Worm (Caenorhabditis elegans) whole organism, L1 larva: ENCODE measurements around the gene cee-1.
A peak's percentile ranks its signal among the peaks of the same experiment; 100 is the strongest.

Experiments
- C04F5.9 ChIP-seq: sonication (generic microtip); optimal IDR thresholded peaks from 2 replicates; lab custom pipeline; 2016; ENCODE audit warnings: missing genetic modification characterization, missing compliant biosample characterization
- C34B4.2 ChIP-seq: sonication (generic microtip); optimal IDR thresholded peaks from 2 replicates; lab custom pipeline; 2017; ENCODE audit warnings: mild to moderate bottlenecking, missing genetic modification characterization, missing compliant biosample characterization
- aha-1 ChIP-seq: fragments of 150-350 bp; optimal IDR thresholded peaks from 2 replicates; lab custom pipeline; 2014; ENCODE audit warnings: missing biosample characterization, missing genetic modification characterization
- aly-2 ChIP-seq: fragments of 150-350 bp; optimal IDR thresholded peaks from 2 replicates; lab custom pipeline; 2014; ENCODE audit warnings: missing biosample characterization, missing genetic modification characterization
- blmp-1 ChIP-seq: fragments of 150-350 bp; optimal IDR thresholded peaks from 2 replicates; lab custom pipeline; 2014; ENCODE audit warnings: missing biosample characterization, missing genetic modification characterization
- ceh-63 ChIP-seq: fragments of 200-800 bp; sonication (Bioruptor generic); optimal IDR thresholded peaks from 2 replicates; lab custom pipeline; 2018; ENCODE audit warnings: mild to moderate bottlenecking, missing genetic modification characterization, missing compliant biosample characterization
- ceh-8 ChIP-seq: fragments of 200-800 bp; sonication (Bioruptor generic); optimal IDR thresholded peaks from 2 replicates; lab custom pipeline; 2018; ENCODE audit warnings: mild to moderate bottlenecking, missing genetic modification characterization, moderate library complexity, missing compliant biosample characterization
- ceh-82 ChIP-seq, 3 experiments: fragments of 150-350 bp in 1 of 3; sonication (generic microtip) in 2 of 3; optimal IDR thresholded peaks; 2 replicates each; lab custom pipeline; 2014 to 2017; ENCODE audit warnings: missing biosample characterization in 3 of 3, missing genetic modification characterization in 3 of 3
- ceh-88 ChIP-seq: fragments of 200-800 bp; sonication (Bioruptor generic); IDR thresholded peaks from 2 replicates; pipeline ENCODE4 v1.3.6; 2022; ENCODE audit warnings: missing genetic modification characterization, missing compliant biosample characterization
- ces-1 ChIP-seq: fragments of 150-350 bp; optimal IDR thresholded peaks from 2 replicates; lab custom pipeline; 2014; ENCODE audit warnings: missing biosample characterization, missing genetic modification reagents, missing genetic modification characterization
- dpl-1 ChIP-seq, 3 experiments: fragments of 150-350 bp in 2 of 3; sonication (generic microtip) in 1 of 3; optimal IDR thresholded peaks; 2 replicates each; lab custom pipeline; 2014 to 2017; ENCODE audit warnings: missing biosample characterization in 3 of 3, missing genetic modification characterization in 3 of 3, missing genetic modification reagents in 3 of 3
- dsc-1 ChIP-seq: sonication (generic microtip); optimal IDR thresholded peaks from 2 replicates; lab custom pipeline; 2016; ENCODE audit warnings: mild to moderate bottlenecking, missing genetic modification characterization, missing compliant biosample characterization
- efl-1 ChIP-seq, 4 experiments: fragments of 150-350 bp; optimal IDR thresholded peaks in 3 of 4; peaks in 1 of 4; 1 replicate in 1 of 4; 2 replicates in 3 of 4; lab custom pipeline; 2014; ENCODE audit warnings: missing biosample characterization in 2 of 4, missing genetic modification characterization in 2 of 4, missing genetic modification reagents in 2 of 4
- efl-3 ChIP-seq: fragments of 200-800 bp; sonication (Bioruptor generic); optimal IDR thresholded peaks from 2 replicates; lab custom pipeline; 2018; ENCODE audit warnings: mild to moderate bottlenecking, missing genetic modification characterization, missing compliant biosample characterization
- egl-13 ChIP-seq: sonication (generic microtip); optimal IDR thresholded peaks from 2 replicates; lab custom pipeline; 2016; ENCODE audit warnings: missing genotype, missing genetic modification reagents, missing genetic modification characterization, missing compliant biosample characterization
- egl-27 ChIP-seq, 2 experiments: fragments of 150-350 bp in 1 of 2; sonication (generic microtip); optimal IDR thresholded peaks; 3 replicates each; lab custom pipeline; 2017 to 2018; ENCODE audit warnings: missing biosample characterization in 2 of 2, missing genetic modification characterization in 2 of 2, missing genetic modification reagents in 2 of 2
- elt-2 ChIP-seq: sonication (generic microtip); optimal IDR thresholded peaks from 2 replicates; lab custom pipeline; 2016; ENCODE audit warnings: missing genetic modification characterization, mild to moderate bottlenecking, inconsistent platforms, missing compliant biosample characterization, missing genetic modification reagents
- ets-5 ChIP-seq: fragments of 200-800 bp; sonication (Bioruptor generic); IDR thresholded peaks from 2 replicates; pipeline ENCODE4 v1.3.6; 2022; ENCODE audit warnings: missing genetic modification characterization, missing compliant biosample characterization
- fkh-10 ChIP-seq: sonication (generic microtip); optimal IDR thresholded peaks from 2 replicates; lab custom pipeline; 2017; ENCODE audit warnings: missing biosample characterization, missing genetic modification reagents, missing genetic modification characterization
- fkh-8 ChIP-seq: sonication (generic microtip); optimal IDR thresholded peaks from 2 replicates; lab custom pipeline; 2016; ENCODE audit warnings: mild to moderate bottlenecking, missing genetic modification characterization, missing compliant biosample characterization
- grh-1 ChIP-seq: fragments of 200-800 bp; sonication (Bioruptor generic); IDR thresholded peaks from 2 replicates; pipeline ENCODE4 v1.3.6; 2022; ENCODE audit warnings: missing genetic modification reagents, missing genetic modification characterization, missing compliant biosample characterization
- hlh-17 ChIP-seq: fragments of 200-800 bp; sonication (Bioruptor generic); optimal IDR thresholded peaks from 2 replicates; lab custom pipeline; 2018; ENCODE audit warnings: missing genetic modification characterization, mild to moderate bottlenecking, missing compliant biosample characterization, moderate library complexity, borderline replicate concordance
- hlh-4 ChIP-seq: sonication (generic microtip); optimal IDR thresholded peaks from 2 replicates; lab custom pipeline; 2016; ENCODE audit warnings: mild to moderate bottlenecking, missing genetic modification characterization, missing compliant biosample characterization
- hpl-2 ChIP-seq: fragments of 150-350 bp; optimal IDR thresholded peaks from 2 replicates; lab custom pipeline; 2014; ENCODE audit warnings: missing biosample characterization, missing genetic modification reagents, missing genetic modification characterization
- irx-1 ChIP-seq: sonication (generic microtip); optimal IDR thresholded peaks from 2 replicates; lab custom pipeline; 2016; ENCODE audit warnings: missing genetic modification characterization, missing compliant biosample characterization
- isw-1 ChIP-seq: fragments of 200-800 bp; sonication (Bioruptor generic); IDR thresholded peaks from 2 replicates; pipeline ENCODE4 v1.3.6; 2022; ENCODE audit warnings: missing genetic modification characterization, missing compliant biosample characterization
- jun-1 ChIP-seq: fragments of 150-350 bp; optimal IDR thresholded peaks from 2 replicates; lab custom pipeline; 2014; ENCODE audit warnings: missing biosample characterization, missing genetic modification reagents, missing genetic modification characterization
- lin-13 ChIP-seq: fragments of 150-350 bp; optimal IDR thresholded peaks from 2 replicates; lab custom pipeline; 2014; ENCODE audit warnings: missing biosample characterization, missing genetic modification reagents, missing genetic modification characterization
- lin-14 ChIP-seq: fragments of 200-800 bp; sonication (Bioruptor generic); optimal IDR thresholded peaks from 2 replicates; lab custom pipeline; 2018; ENCODE audit warnings: mild to moderate bottlenecking, missing genetic modification characterization, moderate library complexity, missing compliant biosample characterization
- lin-15B ChIP-seq: fragments of 150-350 bp; sonication (generic microtip); optimal IDR thresholded peaks from 3 replicates; lab custom pipeline; 2014; ENCODE audit warnings: missing biosample characterization, missing genetic modification characterization
- lin-35 ChIP-seq, 2 experiments: fragments of 150-350 bp; optimal IDR thresholded peaks; 2 replicates each; lab custom pipeline; 2014; ENCODE audit warnings: missing biosample characterization in 2 of 2, missing genetic modification characterization in 2 of 2, missing genetic modification reagents in 2 of 2
- lin-39 ChIP-seq: fragments of 150-350 bp; optimal IDR thresholded peaks from 2 replicates; lab custom pipeline; 2014; ENCODE audit warnings: missing biosample characterization, missing genetic modification reagents, missing genetic modification characterization
- mab-9 ChIP-seq: fragments of 200-800 bp; sonication (Bioruptor generic); IDR thresholded peaks from 2 replicates; pipeline ENCODE4 v1.3.6; 2022; ENCODE audit warnings: missing genetic modification reagents, missing genetic modification characterization, missing compliant biosample characterization
- mdl-1 ChIP-seq, 2 experiments: fragments of 150-350 bp; optimal IDR thresholded peaks; 2 replicates each; lab custom pipeline; 2014 to 2017; ENCODE audit warnings: missing biosample characterization in 2 of 2, missing genetic modification characterization in 2 of 2, inconsistent platforms in 1 of 2
- mef-2 ChIP-seq: fragments of 150-350 bp; optimal IDR thresholded peaks from 2 replicates; lab custom pipeline; 2014; ENCODE audit warnings: missing biosample characterization, missing genetic modification characterization
- nhr-12 ChIP-seq: sonication (generic microtip); optimal IDR thresholded peaks from 2 replicates; lab custom pipeline; 2017; ENCODE audit warnings: missing biosample characterization, missing genetic modification characterization
- nhr-20 ChIP-seq: sonication (generic microtip); optimal IDR thresholded peaks from 2 replicates; lab custom pipeline; 2016; ENCODE audit warnings: mild to moderate bottlenecking, missing genetic modification characterization, missing compliant biosample characterization
- nhr-47 ChIP-seq: sonication (generic microtip); optimal IDR thresholded peaks from 2 replicates; lab custom pipeline; 2016; ENCODE audit warnings: mild to moderate bottlenecking, missing genetic modification characterization, moderate library complexity, missing compliant biosample characterization
- nhr-71 ChIP-seq: sonication (generic microtip); optimal IDR thresholded peaks from 2 replicates; lab custom pipeline; 2016; ENCODE audit warnings: mild to moderate bottlenecking, missing genetic modification characterization, moderate library complexity, missing compliant biosample characterization
- nhr-76 ChIP-seq: sonication (generic microtip); optimal IDR thresholded peaks from 2 replicates; lab custom pipeline; 2017; ENCODE audit warnings: missing biosample characterization, missing genetic modification characterization
- nhr-84 ChIP-seq: sonication (generic microtip); optimal IDR thresholded peaks from 2 replicates; lab custom pipeline; 2017; ENCODE audit warnings: missing biosample characterization, missing genetic modification characterization
- nhr-85 ChIP-seq: sonication (generic microtip); peaks from one replicate; lab custom pipeline; 2016; ENCODE audit warnings: missing genetic modification characterization, inconsistent platforms, missing compliant biosample characterization
- pax-3 ChIP-seq: fragments of 200-800 bp; sonication (Bioruptor generic); optimal IDR thresholded peaks from 2 replicates; lab custom pipeline; 2018; ENCODE audit warnings: mild to moderate bottlenecking, missing genetic modification characterization, moderate library complexity, missing compliant biosample characterization
- pqm-1 ChIP-seq: sonication (generic microtip); optimal IDR thresholded peaks from 3 replicates; lab custom pipeline; 2017; ENCODE audit warnings: missing biosample characterization, missing genetic modification characterization
- snpc-4 ChIP-seq: fragments of 150-350 bp; optimal IDR thresholded peaks from 2 replicates; lab custom pipeline; 2014; ENCODE audit warnings: missing biosample characterization, missing genetic modification characterization
- snu-23 ChIP-seq: sonication (generic microtip); optimal IDR thresholded peaks from 2 replicates; lab custom pipeline; 2016; ENCODE audit warnings: missing genetic modification characterization, missing compliant biosample characterization
- sup-37 ChIP-seq: fragments of 200-800 bp; sonication (Bioruptor generic); optimal IDR thresholded peaks from 2 replicates; lab custom pipeline; 2018; ENCODE audit warnings: mild to moderate bottlenecking, missing genetic modification characterization, missing compliant biosample characterization
- tlp-1 ChIP-seq: fragments of 150-350 bp; optimal IDR thresholded peaks from 2 replicates; lab custom pipeline; 2014; ENCODE audit warnings: missing biosample characterization, missing genetic modification characterization
- unc-98 ChIP-seq: fragments of 200-800 bp; sonication (Bioruptor generic); IDR thresholded peaks from 2 replicates; pipeline ENCODE4 v1.3.6; 2022; ENCODE audit warnings: missing genetic modification characterization, missing compliant biosample characterization
- vab-15 ChIP-seq: sonication (generic microtip); optimal IDR thresholded peaks from 2 replicates; lab custom pipeline; 2017; ENCODE audit warnings: missing genotype, mild to moderate bottlenecking, missing genetic modification characterization, missing compliant biosample characterization
- zip-4 ChIP-seq: fragments of 200-800 bp; sonication (Bioruptor generic); optimal IDR thresholded peaks from 2 replicates; lab custom pipeline; 2018; ENCODE audit warnings: mild to moderate bottlenecking, missing genetic modification characterization, moderate library complexity, missing compliant biosample characterization
- ztf-11 ChIP-seq, 2 experiments: sonication (generic microtip); optimal IDR thresholded peaks; 2 replicates each; lab custom pipeline; 2016 to 2017; ENCODE audit warnings: missing genetic modification characterization in 2 of 2, missing biosample characterization in 1 of 2, missing compliant biosample characterization in 1 of 2
- ztf-4 ChIP-seq: fragments of 150-350 bp; optimal IDR thresholded peaks from 2 replicates; lab custom pipeline; 2014; ENCODE audit warnings: missing biosample characterization, missing genetic modification characterization

Gene cee-1

DNA sequence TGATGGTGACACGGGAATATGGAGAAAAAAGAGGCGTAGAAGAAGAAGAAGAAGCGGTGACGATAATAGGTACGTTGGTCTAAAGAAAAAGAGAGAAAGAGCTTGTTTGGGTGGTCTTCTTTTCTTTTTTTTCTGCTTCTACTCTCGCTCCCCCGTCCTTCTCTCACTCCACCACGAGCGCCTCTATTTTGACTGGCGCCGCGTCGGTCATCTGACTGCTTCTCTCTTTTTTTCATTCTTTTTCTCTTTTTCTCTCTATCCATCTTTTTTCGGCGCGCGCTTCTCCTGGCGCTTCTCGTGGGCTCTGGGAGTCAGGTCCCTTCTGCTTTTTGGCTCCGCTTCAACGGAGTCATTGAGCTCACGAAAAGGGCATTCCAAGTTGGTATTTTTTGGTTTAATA lies 37.8 kb downstream of the cee-1 start (continued):
- TF ChIP-seq unc-98 (GFP tag; lab: Robert Waterston, UW) (no peak), jun-1 (no peak), efl-1 (optimal IDR thresholded peaks at IDR 0.05; lab: Kevin White, UChicago) (peak; percentile 40 to 48), efl-1 (GFP tag; optimal IDR thresholded peaks at IDR 0.05 in 1 of 2; lab: Kevin White, UChicago) (peak in 1 of 2 experiments; percentile 31), egl-13 (tag; lab: Kevin White, UChicago) (no peak), blmp-1 (no peak), elt-2 (tag; lab: Kevin White, UChicago) (no peak), aha-1 (no peak), fkh-8 (tag; lab: Kevin White, UChicago) (peak; percentile 77), irx-1 (tag; lab: Kevin White, UChicago) (no peak), tlp-1 (tag; lab: Kevin White, UChicago) (no peak), nhr-47 (tag; lab: Kevin White, UChicago) (peak; percentile 47), mdl-1 (tag; optimal IDR thresholded peaks at IDR 0.05; lab: Kevin White, UChicago) (peak in 1 of 2 experiments; percentile 19), ceh-88 (GFP tag; lab: Robert Waterston, UW) (no peak), grh-1 (GFP tag; lab: Robert Waterston, UW) (no peak), egl-27 (tag; optimal IDR thresholded peaks at IDR 0.05; lab: Kevin White, UChicago) (no peak), snu-23 (peak; percentile 57), C04F5.9 (tag; lab: Kevin White, UChicago) (no peak), nhr-12 (tag; lab: Kevin White, UChicago) (no peak), isw-1 (peak; percentile 29), nhr-84 (tag; lab: Kevin White, UChicago) (no peak), lin-14 (GFP tag; lab: Kevin White, UChicago) (peak; percentile 89), aly-2 (no peak), mef-2 (tag; lab: Kevin White, UChicago) (no peak), hpl-2 (GFP tag; lab: Kevin White, UChicago) (no peak), dsc-1 (tag; lab: Kevin White, UChicago) (no peak), lin-35 (GFP tag; optimal IDR thresholded peaks at IDR 0.05; lab: Kevin White, UChicago) (peak; percentile 36 to 56), pax-3 (no peak), ces-1 (no peak), sup-37 (GFP tag; lab: Kevin White, UChicago) (no peak), snpc-4 (tag; lab: Kevin White, UChicago) (peak; percentile 15), ceh-82 (tag; optimal IDR thresholded peaks at IDR 0.05; lab: Kevin White, UChicago) (peak in 2 of 3 experiments; percentile 22 to 47), ztf-4 (tag; lab: Kevin White, UChicago) (no peak), nhr-85 (tag; lab: Kevin White, UChicago) (no peak), lin-39 (tag; lab: Kevin White, UChicago) (no peak), lin-15B (tag; lab: Kevin White, UChicago) (no peak), dpl-1 (GFP tag; optimal IDR thresholded peaks at IDR 0.05; lab: Kevin White, UChicago) (peak; percentile 5 to 34 (median 31)), C34B4.2 (no peak), hlh-17 (GFP tag; lab: Kevin White, UChicago) (no peak), ets-5 (GFP tag; lab: Robert Waterston, UW) (no peak), ztf-11 (tag; optimal IDR thresholded peaks at IDR 0.05; lab: Kevin White, UChicago) (no peak), pqm-1 (no peak), ceh-8 (no peak), vab-15 (tag; lab: Kevin White, UChicago) (no peak), mab-9 (GFP tag; lab: Robert Waterston, UW) (no peak), zip-4 (GFP tag; lab: Kevin White, UChicago) (no peak), hlh-4 (tag; lab: Kevin White, UChicago) (no peak), nhr-71 (tag; lab: Kevin White, UChicago) (peak; percentile 63), nhr-20 (tag; lab: Kevin White, UChicago) (peak; percentile 27), fkh-10 (peak; percentile 1), efl-3 (GFP tag; lab: Kevin White, UChicago) (no peak), nhr-76 (tag; lab: Kevin White, UChicago) (no peak), ceh-63 (no peak), lin-13 (GFP tag; lab: Kevin White, UChicago) (no peak)
